Worm (Caenorhabditis elegans): ENCODE measurements around the gene srt-11.

srt-11 gene

DNA sequence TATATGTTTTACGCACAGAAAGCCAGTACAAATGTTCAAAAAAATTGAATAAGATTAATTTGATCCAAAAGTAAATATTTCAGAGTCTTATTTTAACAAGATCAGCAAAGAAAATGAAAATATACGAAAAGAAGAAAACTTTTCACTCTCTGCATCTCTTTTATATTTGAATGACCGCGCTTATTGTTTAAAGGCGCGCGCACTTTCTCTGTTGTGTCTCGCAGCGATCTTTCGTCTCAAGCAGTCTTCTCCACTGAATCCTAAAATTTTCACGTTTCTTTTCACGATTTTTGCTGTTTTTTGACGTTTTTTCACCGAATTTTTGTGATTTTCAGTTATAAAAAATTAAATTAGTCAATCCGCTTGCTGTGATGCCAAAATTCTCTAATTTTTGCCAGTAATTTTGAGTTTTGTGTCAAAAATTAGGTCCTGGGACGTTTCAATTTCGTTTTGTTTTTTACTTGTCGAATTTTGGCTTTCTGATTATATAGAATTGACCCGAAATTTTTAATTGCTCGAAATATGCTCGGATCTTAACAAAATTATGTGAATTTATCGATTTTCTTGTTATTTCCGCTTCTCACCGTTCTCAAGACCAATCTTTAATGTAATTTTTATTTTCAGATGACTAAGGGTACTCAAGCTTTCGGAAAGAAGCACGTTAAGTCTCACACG, 9.2 kb downstream of the srt-11 start, which contains the start of gene W01D2.1 (continued):
- TF ChIP-seq nhr-90 (tag; optimal IDR thresholded peaks at IDR 0.05; ENCODE audit: poor library complexity) (peak; percentile 54), lin-15B (tag; optimal IDR thresholded peaks at IDR 0.05) (peak; percentile 61), aha-1 (tag; optimal IDR thresholded peaks at IDR 0.05) (no peak), lin-39 (tag; optimal IDR thresholded peaks at IDR 0.05) (peak; percentile 32), nhr-12 (tag; optimal IDR thresholded peaks at IDR 0.05) (no peak), mef-2 (tag; optimal IDR thresholded peaks at IDR 0.05) (no peak), ceh-82 (tag; optimal IDR thresholded peaks at IDR 0.05) (peak in 2 of 3 experiments; percentile 48 to 83), sox-4 (tag; optimal IDR thresholded peaks at IDR 0.05) (no peak), hlh-17 (GFP tag; optimal IDR thresholded peaks at IDR 0.05; ENCODE audit: borderline replicate concordance) (no peak), nhr-77 (tag; optimal IDR thresholded peaks at IDR 0.05) (peak; percentile 88), C16A3.4 (tag; optimal IDR thresholded peaks at IDR 0.05) (peak; percentile 78), snpc-4 (tag; optimal IDR thresholded peaks at IDR 0.05) (peak; percentile 75), blmp-1 (tag; optimal IDR thresholded peaks at IDR 0.05) (peak; percentile 80), unc-130 (tag; optimal IDR thresholded peaks at IDR 0.05) (peak; percentile 67), tbx-2 (tag; optimal IDR thresholded peaks at IDR 0.05) (peak; percentile 58), ceh-90 (tag; optimal IDR thresholded peaks at IDR 0.05) (no peak), egl-27 (tag; optimal IDR thresholded peaks at IDR 0.05) (no peak), nhr-28 (tag; optimal IDR thresholded peaks at IDR 0.05) (no peak), aly-2 (tag; optimal IDR thresholded peaks at IDR 0.05) (no peak), unc-98 (GFP tag; IDR thresholded peaks at IDR 0.05) (no peak), ceh-63 (GFP tag; optimal IDR thresholded peaks at IDR 0.05) (no peak), sup-37 (GFP tag; optimal IDR thresholded peaks at IDR 0.05) (no peak), lsy-2 (tag; optimal IDR thresholded peaks at IDR 0.05) (peak; percentile 73 to 92), unc-86 (tag; optimal IDR thresholded peaks at IDR 0.05) (peak; percentile 17), ama-1 (optimal IDR thresholded peaks at IDR 0.05) (peak; percentile 24), unc-62 (GFP tag; optimal IDR thresholded peaks at IDR 0.05) (no peak), hpl-2 (GFP tag; optimal IDR thresholded peaks at IDR 0.05) (no peak), ceh-8 (GFP tag; optimal IDR thresholded peaks at IDR 0.05) (no peak), ets-5 (GFP tag; IDR thresholded peaks at IDR 0.05) (no peak), skn-1 (tag; optimal IDR thresholded peaks at IDR 0.05) (peak; percentile 84), mab-9 (GFP tag; IDR thresholded peaks at IDR 0.05) (no peak), ceh-88 (GFP tag; IDR thresholded peaks at IDR 0.05) (no peak), nhr-20 (tag; optimal IDR thresholded peaks at IDR 0.05) (peak; percentile 77), fos-1 (tag; optimal IDR thresholded peaks at IDR 0.05) (peak; percentile 62), dpl-1 (GFP tag; optimal IDR thresholded peaks at IDR 0.05) (peak; percentile 92 to 94 (median 92)), pag-3 (tag; optimal IDR thresholded peaks at IDR 0.05; ENCODE audit: borderline replicate concordance, insufficient read depth) (no peak), tlp-1 (tag; optimal IDR thresholded peaks at IDR 0.05) (no peak), rnt-1 (tag; optimal IDR thresholded peaks at IDR 0.05) (peak; percentile 79), nhr-76 (tag; optimal IDR thresholded peaks at IDR 0.05) (no peak), ces-1 (GFP tag; optimal IDR thresholded peaks at IDR 0.05) (no peak), efl-1 (optimal IDR thresholded peaks at IDR 0.05) (peak; percentile 71 to 93), efl-1 (GFP tag; optimal IDR thresholded peaks at IDR 0.05 in 1 of 2) (peak; percentile 92 to 99), zag-1 (tag; optimal IDR thresholded peaks at IDR 0.05) (no peak), jun-1 (tag; optimal IDR thresholded peaks at IDR 0.05) (peak; percentile 29), isw-1 (GFP tag; IDR thresholded peaks at IDR 0.05) (peak; percentile 64), lir-3 (tag; optimal IDR thresholded peaks at IDR 0.05; ENCODE audit: poor library complexity) (no peak), nhr-237 (tag; optimal IDR thresholded peaks at IDR 0.05) (no peak), efl-3 (GFP tag; optimal IDR thresholded peaks at IDR 0.05) (no peak), egl-13 (tag; optimal IDR thresholded peaks at IDR 0.05) (no peak), sptf-1 (tag; optimal IDR thresholded peaks at IDR 0.05) (no peak), nhr-84 (tag; optimal IDR thresholded peaks at IDR 0.05) (no peak), alr-1 (tag; optimal IDR thresholded peaks at IDR 0.05; ENCODE audit: borderline replicate concordance) (no peak), ztf-4 (tag; optimal IDR thresholded peaks at IDR 0.05) (no peak)
